Worm (Caenorhabditis elegans) whole organism, L1 larva: Measurements from ENCODE around the gene srbc-79.

Experiments
- C04F5.9 ChIP-seq: sonication (generic microtip); optimal IDR thresholded peaks from 2 replicates; lab custom pipeline; 2016; ENCODE audit warnings: missing genetic modification characterization, missing compliant biosample characterization
- C16A3.4 ChIP-seq: fragments of 150-350 bp; optimal IDR thresholded peaks from 2 replicates; lab custom pipeline; 2014; ENCODE audit warnings: missing biosample characterization, missing genetic modification characterization
- C34B4.2 ChIP-seq: sonication (generic microtip); optimal IDR thresholded peaks from 2 replicates; lab custom pipeline; 2017; ENCODE audit warnings: mild to moderate bottlenecking, missing genetic modification characterization, missing compliant biosample characterization
- Y116A8C.19 ChIP-seq: sonication (generic microtip); optimal IDR thresholded peaks from 2 replicates; lab custom pipeline; 2016; ENCODE audit warnings: missing compliant biosample characterization, missing genetic modification characterization, borderline replicate concordance
- blmp-1 ChIP-seq: fragments of 150-350 bp; optimal IDR thresholded peaks from 2 replicates; lab custom pipeline; 2014; ENCODE audit warnings: missing biosample characterization, missing genetic modification characterization
- ceh-63 ChIP-seq: fragments of 200-800 bp; sonication (Bioruptor generic); optimal IDR thresholded peaks from 2 replicates; lab custom pipeline; 2018; ENCODE audit warnings: mild to moderate bottlenecking, missing genetic modification characterization, missing compliant biosample characterization
- ces-1 ChIP-seq: fragments of 150-350 bp; optimal IDR thresholded peaks from 2 replicates; lab custom pipeline; 2014; ENCODE audit warnings: missing biosample characterization, missing genetic modification reagents, missing genetic modification characterization
- dpl-1 ChIP-seq, 3 experiments: fragments of 150-350 bp in 2 of 3; sonication (generic microtip) in 1 of 3; optimal IDR thresholded peaks; 2 replicates each; lab custom pipeline; 2014 to 2017; ENCODE audit warnings: missing biosample characterization in 3 of 3, missing genetic modification characterization in 3 of 3, missing genetic modification reagents in 3 of 3
- dsc-1 ChIP-seq: sonication (generic microtip); optimal IDR thresholded peaks from 2 replicates; lab custom pipeline; 2016; ENCODE audit warnings: mild to moderate bottlenecking, missing genetic modification characterization, missing compliant biosample characterization
- efl-3 ChIP-seq: fragments of 200-800 bp; sonication (Bioruptor generic); optimal IDR thresholded peaks from 2 replicates; lab custom pipeline; 2018; ENCODE audit warnings: mild to moderate bottlenecking, missing genetic modification characterization, missing compliant biosample characterization
- egl-13 ChIP-seq: sonication (generic microtip); optimal IDR thresholded peaks from 2 replicates; lab custom pipeline; 2016; ENCODE audit warnings: missing genotype, missing genetic modification reagents, missing genetic modification characterization, missing compliant biosample characterization
- egl-27 ChIP-seq, 2 experiments: fragments of 150-350 bp in 1 of 2; sonication (generic microtip); optimal IDR thresholded peaks; 3 replicates each; lab custom pipeline; 2017 to 2018; ENCODE audit warnings: missing biosample characterization in 2 of 2, missing genetic modification characterization in 2 of 2, missing genetic modification reagents in 2 of 2
- elt-2 ChIP-seq: sonication (generic microtip); optimal IDR thresholded peaks from 2 replicates; lab custom pipeline; 2016; ENCODE audit warnings: missing genetic modification characterization, mild to moderate bottlenecking, inconsistent platforms, missing compliant biosample characterization, missing genetic modification reagents
- ets-5 ChIP-seq: fragments of 200-800 bp; sonication (Bioruptor generic); IDR thresholded peaks from 2 replicates; pipeline ENCODE4 v1.3.6; 2022; ENCODE audit warnings: missing genetic modification characterization, missing compliant biosample characterization
- fkh-10 ChIP-seq: sonication (generic microtip); optimal IDR thresholded peaks from 2 replicates; lab custom pipeline; 2017; ENCODE audit warnings: missing biosample characterization, missing genetic modification reagents, missing genetic modification characterization
- fkh-8 ChIP-seq: sonication (generic microtip); optimal IDR thresholded peaks from 2 replicates; lab custom pipeline; 2016; ENCODE audit warnings: mild to moderate bottlenecking, missing genetic modification characterization, missing compliant biosample characterization
- grh-1 ChIP-seq: fragments of 200-800 bp; sonication (Bioruptor generic); IDR thresholded peaks from 2 replicates; pipeline ENCODE4 v1.3.6; 2022; ENCODE audit warnings: missing genetic modification reagents, missing genetic modification characterization, missing compliant biosample characterization
- hlh-17 ChIP-seq: fragments of 200-800 bp; sonication (Bioruptor generic); optimal IDR thresholded peaks from 2 replicates; lab custom pipeline; 2018; ENCODE audit warnings: missing genetic modification characterization, mild to moderate bottlenecking, missing compliant biosample characterization, moderate library complexity, borderline replicate concordance
- hlh-4 ChIP-seq: sonication (generic microtip); optimal IDR thresholded peaks from 2 replicates; lab custom pipeline; 2016; ENCODE audit warnings: mild to moderate bottlenecking, missing genetic modification characterization, missing compliant biosample characterization
- hpl-2 ChIP-seq: fragments of 150-350 bp; optimal IDR thresholded peaks from 2 replicates; lab custom pipeline; 2014; ENCODE audit warnings: missing biosample characterization, missing genetic modification reagents, missing genetic modification characterization
- lin-13 ChIP-seq: fragments of 150-350 bp; optimal IDR thresholded peaks from 2 replicates; lab custom pipeline; 2014; ENCODE audit warnings: missing biosample characterization, missing genetic modification reagents, missing genetic modification characterization
- lin-15B ChIP-seq: fragments of 150-350 bp; sonication (generic microtip); optimal IDR thresholded peaks from 3 replicates; lab custom pipeline; 2014; ENCODE audit warnings: missing biosample characterization, missing genetic modification characterization
- lin-35 ChIP-seq, 2 experiments: fragments of 150-350 bp; optimal IDR thresholded peaks; 2 replicates each; lab custom pipeline; 2014; ENCODE audit warnings: missing biosample characterization in 2 of 2, missing genetic modification characterization in 2 of 2, missing genetic modification reagents in 2 of 2
- lir-3 ChIP-seq: sonication (generic microtip); optimal IDR thresholded peaks from 2 replicates; lab custom pipeline; 2016; ENCODE audit warnings: mild to moderate bottlenecking, missing genetic modification characterization, moderate library complexity, missing compliant biosample characterization; ENCODE audit not compliant: poor library complexity
- lsy-2 ChIP-seq, 2 experiments: fragments of 150-350 bp; optimal IDR thresholded peaks; 2 replicates each; lab custom pipeline; 2014; ENCODE audit warnings: missing biosample characterization in 2 of 2, missing genetic modification characterization in 2 of 2
- mdl-1 ChIP-seq, 2 experiments: fragments of 150-350 bp; optimal IDR thresholded peaks; 2 replicates each; lab custom pipeline; 2014 to 2017; ENCODE audit warnings: missing biosample characterization in 2 of 2, missing genetic modification characterization in 2 of 2, inconsistent platforms in 1 of 2
- mef-2 ChIP-seq: fragments of 150-350 bp; optimal IDR thresholded peaks from 2 replicates; lab custom pipeline; 2014; ENCODE audit warnings: missing biosample characterization, missing genetic modification characterization
- mep-1 ChIP-seq: fragments of 150-350 bp; optimal IDR thresholded peaks from 2 replicates; lab custom pipeline; 2014; ENCODE audit warnings: missing biosample characterization, missing genetic modification characterization
- nhr-12 ChIP-seq: sonication (generic microtip); optimal IDR thresholded peaks from 2 replicates; lab custom pipeline; 2017; ENCODE audit warnings: missing biosample characterization, missing genetic modification characterization
- nhr-237 ChIP-seq: fragments of 150-350 bp; optimal IDR thresholded peaks from 2 replicates; lab custom pipeline; 2014; ENCODE audit warnings: missing biosample characterization, missing genetic modification characterization
- nhr-28 ChIP-seq: fragments of 150-350 bp; optimal IDR thresholded peaks from 2 replicates; lab custom pipeline; 2014; ENCODE audit warnings: missing biosample characterization, missing genetic modification characterization
- nhr-47 ChIP-seq: sonication (generic microtip); optimal IDR thresholded peaks from 2 replicates; lab custom pipeline; 2016; ENCODE audit warnings: mild to moderate bottlenecking, missing genetic modification characterization, moderate library complexity, missing compliant biosample characterization
- nhr-76 ChIP-seq: sonication (generic microtip); optimal IDR thresholded peaks from 2 replicates; lab custom pipeline; 2017; ENCODE audit warnings: missing biosample characterization, missing genetic modification characterization
- nhr-77 ChIP-seq: fragments of 150-350 bp; optimal IDR thresholded peaks from 2 replicates; lab custom pipeline; 2014; ENCODE audit warnings: missing biosample characterization, missing genetic modification characterization
- nhr-85 ChIP-seq: sonication (generic microtip); peaks from one replicate; lab custom pipeline; 2016; ENCODE audit warnings: missing genetic modification characterization, inconsistent platforms, missing compliant biosample characterization
- nhr-90 ChIP-seq: sonication (generic microtip); optimal IDR thresholded peaks from 2 replicates; lab custom pipeline; 2016; ENCODE audit warnings: mild to moderate bottlenecking, missing genetic modification characterization, missing compliant biosample characterization; ENCODE audit not compliant: poor library complexity
- pag-3 ChIP-seq: sonication (generic microtip); optimal IDR thresholded peaks from 2 replicates; lab custom pipeline; 2017; ENCODE audit warnings: missing genetic modification characterization, mild to moderate bottlenecking, missing compliant biosample characterization, antibody characterized with exemption, borderline replicate concordance; ENCODE audit not compliant: insufficient read depth
- pax-3 ChIP-seq: fragments of 200-800 bp; sonication (Bioruptor generic); optimal IDR thresholded peaks from 2 replicates; lab custom pipeline; 2018; ENCODE audit warnings: mild to moderate bottlenecking, missing genetic modification characterization, moderate library complexity, missing compliant biosample characterization
- pqm-1 ChIP-seq: sonication (generic microtip); optimal IDR thresholded peaks from 3 replicates; lab custom pipeline; 2017; ENCODE audit warnings: missing biosample characterization, missing genetic modification characterization
- rnt-1 ChIP-seq: sonication (generic microtip); optimal IDR thresholded peaks from 2 replicates; lab custom pipeline; 2016; ENCODE audit warnings: mild to moderate bottlenecking, missing genetic modification characterization, moderate library complexity, missing compliant biosample characterization
- skn-1 ChIP-seq: fragments of 150-350 bp; optimal IDR thresholded peaks from 2 replicates; lab custom pipeline; 2014; ENCODE audit warnings: missing biosample characterization, missing genetic modification characterization
- snpc-4 ChIP-seq: fragments of 150-350 bp; optimal IDR thresholded peaks from 2 replicates; lab custom pipeline; 2014; ENCODE audit warnings: missing biosample characterization, missing genetic modification characterization
- snu-23 ChIP-seq: sonication (generic microtip); optimal IDR thresholded peaks from 2 replicates; lab custom pipeline; 2016; ENCODE audit warnings: missing genetic modification characterization, missing compliant biosample characterization
- sox-4 ChIP-seq: sonication (generic microtip); optimal IDR thresholded peaks from 2 replicates; lab custom pipeline; 2016; ENCODE audit warnings: missing genetic modification characterization, missing compliant biosample characterization
- sptf-1 ChIP-seq: fragments of 150-350 bp; optimal IDR thresholded peaks from 2 replicates; lab custom pipeline; 2014; ENCODE audit warnings: missing biosample characterization, missing genetic modification characterization
- sup-37 ChIP-seq: fragments of 200-800 bp; sonication (Bioruptor generic); optimal IDR thresholded peaks from 2 replicates; lab custom pipeline; 2018; ENCODE audit warnings: mild to moderate bottlenecking, missing genetic modification characterization, missing compliant biosample characterization
- swsn-7 ChIP-seq: sonication (generic microtip); optimal IDR thresholded peaks from 2 replicates; lab custom pipeline; 2016; ENCODE audit warnings: missing genetic modification characterization, missing compliant biosample characterization
- unc-30 ChIP-seq: sonication (generic microtip); optimal IDR thresholded peaks from 2 replicates; lab custom pipeline; 2017; ENCODE audit warnings: missing biosample characterization, missing genetic modification characterization
- unc-62 ChIP-seq: fragments of 150-350 bp; optimal IDR thresholded peaks from 2 replicates; lab custom pipeline; 2014; ENCODE audit warnings: missing biosample characterization, missing genetic modification reagents, missing genetic modification characterization
- vab-15 ChIP-seq: sonication (generic microtip); optimal IDR thresholded peaks from 2 replicates; lab custom pipeline; 2017; ENCODE audit warnings: missing genotype, mild to moderate bottlenecking, missing genetic modification characterization, missing compliant biosample characterization
- zag-1 ChIP-seq: fragments of 150-350 bp; optimal IDR thresholded peaks from 2 replicates; lab custom pipeline; 2014; ENCODE audit warnings: missing biosample characterization, missing genetic modification characterization

The srbc-79 gene

ce11 chrV:20493271-20494231 is 1.3 kb upstream of the srbc-79 start, which contains the start of gene B0250.5 (continued):
- TF ChIP-seq pax-3 (tag; lab: Kevin White, UChicago) (no peak), lin-35 (GFP tag; optimal IDR thresholded peaks at IDR 0.05; lab: Kevin White, UChicago) (peak; percentile 28 to 80), C04F5.9 (tag; lab: Kevin White, UChicago) (no peak), mep-1 (tag; lab: Kevin White, UChicago) (peak; percentile 69), snpc-4 (tag; lab: Kevin White, UChicago) (peak; percentile 40), pag-3 (tag; lab: Kevin White, UChicago) (no peak), hlh-17 (no peak), rnt-1 (tag; lab: Kevin White, UChicago) (no peak), snu-23 (GFP tag; lab: Kevin White, UChicago) (peak; percentile 69), efl-3 (GFP tag; lab: Kevin White, UChicago) (no peak), lin-13 (GFP tag; lab: Kevin White, UChicago) (no peak), lsy-2 (tag; optimal IDR thresholded peaks at IDR 0.05; lab: Kevin White, UChicago) (peak; percentile 60 to 70), hlh-4 (tag; lab: Kevin White, UChicago) (no peak), hpl-2 (GFP tag; lab: Kevin White, UChicago) (peak; percentile 10), dpl-1 (GFP tag; optimal IDR thresholded peaks at IDR 0.05; lab: Kevin White, UChicago) (peak; percentile 56 to 77 (median 63)), nhr-28 (no peak), mdl-1 (tag; optimal IDR thresholded peaks at IDR 0.05; lab: Kevin White, UChicago) (no peak), pqm-1 (no peak), nhr-12 (tag; lab: Kevin White, UChicago) (no peak), fkh-8 (tag; lab: Kevin White, UChicago) (peak; percentile 5), egl-27 (tag; optimal IDR thresholded peaks at IDR 0.05; lab: Kevin White, UChicago) (no peak), blmp-1 (tag; lab: Kevin White, UChicago) (peak; percentile 22), ceh-63 (GFP tag; lab: Kevin White, UChicago) (no peak), lir-3 (tag; lab: Kevin White, UChicago) (no peak), nhr-90 (tag; lab: Kevin White, UChicago) (no peak), C16A3.4 (tag; lab: Kevin White, UChicago) (no peak), elt-2 (tag; lab: Kevin White, UChicago) (no peak), zag-1 (tag; lab: Kevin White, UChicago) (no peak), nhr-47 (tag; lab: Kevin White, UChicago) (peak; percentile 80), nhr-77 (tag; lab: Kevin White, UChicago) (no peak), nhr-85 (tag; lab: Kevin White, UChicago) (peak; percentile 74), lin-15B (no peak), sptf-1 (tag; lab: Kevin White, UChicago) (no peak), C34B4.2 (no peak), sup-37 (GFP tag; lab: Kevin White, UChicago) (no peak), nhr-237 (no peak), ces-1 (GFP tag; lab: Kevin White, UChicago) (no peak), nhr-76 (tag; lab: Kevin White, UChicago) (no peak), skn-1 (no peak), ets-5 (no peak), swsn-7 (tag; lab: Kevin White, UChicago) (peak; percentile 68), vab-15 (tag; lab: Kevin White, UChicago) (no peak), unc-30 (tag; lab: Kevin White, UChicago) (no peak), Y116A8C.19 (no peak), egl-13 (no peak), sox-4 (tag; lab: Kevin White, UChicago) (no peak), fkh-10 (GFP tag; lab: Kevin White, UChicago) (no peak), mef-2 (tag; lab: Kevin White, UChicago) (no peak), grh-1 (no peak), unc-62 (no peak), dsc-1 (tag; lab: Kevin White, UChicago) (peak; percentile 42)
